Fruit fly (Drosophila melanogaster) whole organism, embryonic: Measurements from ENCODE around the gene Polr2F.

ENCODE experiments used
- Ada2b ChIP-seq: fragments of 200-800 bp; sonication (Bioruptor generic); IDR thresholded peaks from 2 replicates; pipeline ENCODE4 v1.3.6; 2022; ENCODE audit warnings: missing biosample characterization, missing genetic modification characterization
- Antp ChIP-seq: fragments of 200-800 bp; sonication (Bioruptor generic); optimal IDR thresholded peaks from 3 replicates; lab custom pipeline; 2016; ENCODE audit warnings: missing biosample characterization, missing genetic modification characterization
- BEAF-32 ChIP-seq: fragments of 200-800 bp; sonication (Bioruptor generic); optimal IDR thresholded peaks from 3 replicates; lab custom pipeline; 2017; ENCODE audit warnings: missing biosample characterization, missing genetic modification characterization, mild to moderate bottlenecking, moderate library complexity, missing genetic modification reagents
- Bteb2 ChIP-seq: fragments of 200-800 bp; sonication (Bioruptor generic); optimal IDR thresholded peaks from 2 replicates; lab custom pipeline; 2016; ENCODE audit warnings: missing biosample characterization, missing genetic modification characterization
- CG1024 ChIP-seq: fragments of 200-800 bp; sonication (Bioruptor generic); IDR thresholded peaks from 2 replicates; pipeline ENCODE4 v1.3.6; 2022; ENCODE audit warnings: missing biosample characterization, missing genetic modification characterization
- CG10267 ChIP-seq: fragments of 200-800 bp; sonication (Bioruptor generic); optimal IDR thresholded peaks from 2 replicates; lab custom pipeline; 2018; ENCODE audit warnings: missing biosample characterization, mild to moderate bottlenecking, missing genetic modification characterization, moderate library complexity
- CG10543 ChIP-seq: fragments of 200-800 bp; sonication (Bioruptor generic); optimal IDR thresholded peaks from 3 replicates; lab custom pipeline; 2017; ENCODE audit warnings: missing biosample characterization, mild to moderate bottlenecking, missing genetic modification characterization, moderate library complexity
- CG10654 ChIP-seq: fragments of 200-800 bp; sonication (Bioruptor generic); optimal IDR thresholded peaks from 2 replicates; lab custom pipeline; 2016; ENCODE audit warnings: missing biosample characterization, missing genetic modification characterization
- CG11696 ChIP-seq: fragments of 200-800 bp; sonication (Bioruptor generic); IDR thresholded peaks from 2 replicates; pipeline ENCODE4 v1.3.6; 2022; ENCODE audit warnings: missing biosample characterization, missing genetic modification characterization
- CG12104 ChIP-seq: fragments of 200-800 bp; sonication (Bioruptor generic); optimal IDR thresholded peaks from 3 replicates; lab custom pipeline; 2016; ENCODE audit warnings: missing biosample characterization, missing genetic modification characterization
- CG13624 ChIP-seq: fragments of 200-800 bp; sonication (Bioruptor generic); optimal IDR thresholded peaks from 2 replicates; lab custom pipeline; 2016; ENCODE audit warnings: missing biosample characterization, missing genetic modification characterization
- CG15514 ChIP-seq: fragments of 200-800 bp; sonication (Bioruptor generic); optimal IDR thresholded peaks from 3 replicates; lab custom pipeline; 2017; ENCODE audit warnings: missing biosample characterization, missing genetic modification characterization, mild to moderate bottlenecking, moderate library complexity, missing genetic modification reagents
- CG1602 ChIP-seq: fragments of 200-800 bp; sonication (Bioruptor generic); optimal IDR thresholded peaks from 3 replicates; lab custom pipeline; 2016; ENCODE audit warnings: missing biosample characterization, missing genetic modification characterization
- CG18476 ChIP-seq: fragments of 200-800 bp; sonication (Bioruptor generic); optimal IDR thresholded peaks from 2 replicates; lab custom pipeline; 2016; ENCODE audit warnings: missing biosample characterization, mild to moderate bottlenecking, missing genetic modification characterization
- CG2116 ChIP-seq: fragments of 200-800 bp; sonication (Bioruptor generic); optimal IDR thresholded peaks from 3 replicates; lab custom pipeline; 2018; ENCODE audit warnings: missing biosample characterization, mild to moderate bottlenecking, missing genetic modification characterization
- CG2129 ChIP-seq: fragments of 200-800 bp; sonication (Bioruptor generic); IDR thresholded peaks from 2 replicates; pipeline ENCODE4 v1.3.6; 2022; ENCODE audit warnings: missing biosample characterization, missing genetic modification characterization; ENCODE audit not compliant: partially characterized antibody
- CG3065 ChIP-seq: fragments of 200-800 bp; sonication (Bioruptor generic); optimal IDR thresholded peaks from 2 replicates; lab custom pipeline; 2016; ENCODE audit warnings: missing biosample characterization, missing genetic modification characterization
- CG31441 ChIP-seq: fragments of 200-800 bp; sonication (Bioruptor generic); IDR thresholded peaks from 2 replicates; pipeline ENCODE4 v1.3.6; 2022; ENCODE audit warnings: missing biosample characterization, missing genetic modification characterization
- CG33213 ChIP-seq: fragments of 200-800 bp; sonication (Bioruptor generic); optimal IDR thresholded peaks from 3 replicates; lab custom pipeline; 2016; ENCODE audit warnings: missing biosample characterization, missing genetic modification characterization
- CG34422 ChIP-seq: fragments of 200-800 bp; sonication (Bioruptor generic); IDR thresholded peaks from 3 replicates; pipeline ENCODE4 v1.3.6; 2022; ENCODE audit warnings: missing biosample characterization, missing genetic modification characterization
- CG3838 ChIP-seq: fragments of 200-800 bp; sonication (Bioruptor generic); optimal IDR thresholded peaks from 3 replicates; lab custom pipeline; 2016; ENCODE audit warnings: missing biosample characterization, missing genetic modification characterization
- CG42726 ChIP-seq: fragments of 200-800 bp; sonication (Bioruptor generic); IDR thresholded peaks from 2 replicates; pipeline ENCODE4 v1.3.6; 2022; ENCODE audit warnings: missing biosample characterization, missing genetic modification characterization; ENCODE audit not compliant: partially characterized antibody
- CG4424 ChIP-seq: fragments of 200-800 bp; sonication (Bioruptor generic); optimal IDR thresholded peaks from 3 replicates; lab custom pipeline; 2016; ENCODE audit warnings: missing biosample characterization, missing genetic modification characterization
- CG5245 ChIP-seq: fragments of 200-800 bp; sonication (Bioruptor generic); optimal IDR thresholded peaks from 3 replicates; lab custom pipeline; 2016; ENCODE audit warnings: missing biosample characterization, missing genetic modification characterization
- CG6854 ChIP-seq: fragments of 200-800 bp; sonication (Bioruptor generic); optimal IDR thresholded peaks from 3 replicates; lab custom pipeline; 2017; ENCODE audit warnings: missing biosample characterization, mild to moderate bottlenecking, missing genetic modification characterization
- CG7271 ChIP-seq: fragments of 200-800 bp; sonication (Bioruptor generic); optimal IDR thresholded peaks from 2 replicates; lab custom pipeline; 2018; ENCODE audit warnings: missing biosample characterization, mild to moderate bottlenecking, missing genetic modification characterization, moderate library complexity
- CG9932 ChIP-seq: fragments of 200-800 bp; sonication (Bioruptor generic); IDR thresholded peaks from 2 replicates; pipeline ENCODE4 v1.3.6; 2022; ENCODE audit warnings: missing biosample characterization, missing genetic modification characterization
- E2f1 ChIP-seq: fragments of 200-800 bp; sonication (Bioruptor generic); IDR thresholded peaks from 2 replicates; pipeline ENCODE4 v1.3.6; 2022; ENCODE audit warnings: missing biosample characterization, missing genetic modification characterization
- ERR ChIP-seq: fragments of 200-800 bp; sonication (Bioruptor generic); optimal IDR thresholded peaks from 2 replicates; lab custom pipeline; 2016; ENCODE audit warnings: missing biosample characterization, missing genetic modification characterization
- Ets65A ChIP-seq: fragments of 200-800 bp; sonication (Bioruptor generic); peaks from one replicate; lab custom pipeline; 2016; ENCODE audit warnings: missing biosample characterization, missing genetic modification characterization
- Gug ChIP-seq: fragments of 200-800 bp; sonication (Bioruptor generic); IDR thresholded peaks from 4 replicates; pipeline ENCODE4 v1.3.6; 2022; ENCODE audit warnings: missing biosample characterization, missing genetic modification characterization
- HLH4C ChIP-seq: fragments of 200-800 bp; sonication (Bioruptor generic); IDR thresholded peaks from 3 replicates; pipeline ENCODE4 v1.3.6; 2022; ENCODE audit warnings: missing biosample characterization, missing genetic modification characterization; ENCODE audit not compliant: partially characterized antibody
- Lim3 ChIP-seq: fragments of 200-800 bp; sonication (Bioruptor generic); IDR thresholded peaks from 2 replicates; pipeline ENCODE4 v1.3.6; 2022; ENCODE audit warnings: missing biosample characterization, missing genetic modification characterization
- MBD-R2 ChIP-seq: fragments of 200-800 bp; sonication (Bioruptor generic); IDR thresholded peaks from 2 replicates; pipeline ENCODE4 v1.3.6; 2022; ENCODE audit warnings: missing biosample characterization, missing genetic modification characterization
- MESR4 ChIP-seq: fragments of 200-800 bp; sonication (Bioruptor generic); optimal IDR thresholded peaks from 2 replicates; lab custom pipeline; 2018; ENCODE audit warnings: missing biosample characterization, mild to moderate bottlenecking, missing genetic modification characterization, moderate library complexity
- Optix ChIP-seq: fragments of 200-800 bp; sonication (Bioruptor generic); IDR thresholded peaks from 3 replicates; pipeline ENCODE4 v1.3.6; 2022; ENCODE audit warnings: missing biosample characterization, missing genetic modification characterization
- Scr ChIP-seq: fragments of 200-800 bp; sonication (Bioruptor generic); IDR thresholded peaks from 2 replicates; pipeline ENCODE4 v1.3.6; 2022; ENCODE audit warnings: missing biosample characterization, missing genetic modification characterization; ENCODE audit not compliant: partially characterized antibody
- Sin3A ChIP-seq: fragments of >200 bp; optimal IDR thresholded peaks from 2 replicates; lab custom pipeline; 2018
- Xrp1 ChIP-seq: fragments of 200-800 bp; sonication (Bioruptor generic); IDR thresholded peaks from 2 replicates; pipeline ENCODE4 v1.3.6; 2022; ENCODE audit warnings: missing biosample characterization, missing genetic modification characterization
- ara ChIP-seq: fragments of 200-800 bp; sonication (Bioruptor generic); IDR thresholded peaks from 2 replicates; pipeline ENCODE4 v1.3.6; 2022; ENCODE audit warnings: missing biosample characterization, missing genetic modification characterization
- bsh ChIP-seq, 2 experiments: fragments of 200-800 bp; sonication (Bioruptor generic); optimal IDR thresholded peaks; 2 replicates each; lab custom pipeline; 2017 to 2018; ENCODE audit warnings: mild to moderate bottlenecking in 2 of 2, missing biosample characterization in 2 of 2, missing genetic modification characterization in 2 of 2, moderate library complexity in 1 of 2
- crol ChIP-seq: fragments of 200-800 bp; sonication (Bioruptor generic); IDR thresholded peaks from 2 replicates; pipeline ENCODE4 v1.3.6; 2022; ENCODE audit warnings: missing biosample characterization, missing genetic modification characterization
- esg ChIP-seq: fragments of 200-800 bp; sonication (Bioruptor generic); conservative IDR thresholded peaks from 2 replicates; pipeline ENCODE4 v1.3.6; 2022; ENCODE audit warnings: missing biosample characterization, missing genetic modification characterization
- gsb-n ChIP-seq: fragments of 200-800 bp; sonication (Bioruptor generic); optimal IDR thresholded peaks from 3 replicates; lab custom pipeline; 2018; ENCODE audit warnings: missing biosample characterization, mild to moderate bottlenecking, missing genetic modification characterization
- kay ChIP-seq: fragments of 200-800 bp; sonication (Bioruptor generic); optimal IDR thresholded peaks from 2 replicates; lab custom pipeline; 2016; ENCODE audit warnings: missing biosample characterization, missing genetic modification characterization
- ken ChIP-seq: fragments of 200-800 bp; sonication (Bioruptor generic); IDR thresholded peaks from 3 replicates; pipeline ENCODE4 v1.3.6; 2022; ENCODE audit warnings: missing biosample characterization, missing genetic modification characterization
- mam ChIP-seq: fragments of 200-800 bp; sonication (Bioruptor generic); optimal IDR thresholded peaks from 3 replicates; lab custom pipeline; 2016; ENCODE audit warnings: missing biosample characterization, missing genetic modification characterization
- pzg ChIP-seq: fragments of 200-800 bp; sonication (Bioruptor generic); optimal IDR thresholded peaks from 3 replicates; lab custom pipeline; 2018; ENCODE audit warnings: missing biosample characterization, mild to moderate bottlenecking, missing genetic modification characterization, moderate library complexity
- tll ChIP-seq, 2 experiments: fragments of 200-800 bp in 1 of 2; fragments of >200 bp in 1 of 2; sonication (Bioruptor generic) in 1 of 2; optimal IDR thresholded peaks; 2 replicates each; lab custom pipeline; 2017 to 2019; ENCODE audit warnings: missing biosample characterization in 2 of 2, missing genetic modification characterization in 2 of 2, mild to moderate bottlenecking in 1 of 2, moderate library complexity in 1 of 2
- tx ChIP-seq: fragments of 200-800 bp; sonication (Bioruptor generic); optimal IDR thresholded peaks from 2 replicates; lab custom pipeline; 2016; ENCODE audit warnings: missing biosample characterization, missing genetic modification characterization

Polr2F gene

dm6 chr3R:5368170-5368781 is 3.3 kb upstream of the Polr2F start, which contains the start of gene Cerk (continued):
- no peak for TF ChIP-seq tll (GFP tag; optimal IDR thresholded peaks at IDR 0.05; lab: Kevin White, UChicago)
- TF ChIP-seq CG10267 (tag; lab: Kevin White, UChicago), result peak; percentile 27
- peak; percentile 11; the same call in 1 of the 2 replicates for TF ChIP-seq CG42726 (GFP tag; lab: Robert Waterston, UW)
- no peak for TF ChIP-seq Xrp1 (GFP tag; lab: Robert Waterston, UW)
- no peak for TF ChIP-seq CG1602 (GFP tag; lab: Kevin White, UChicago)
- no peak for TF ChIP-seq Gug
- TF ChIP-seq CG13624 (GFP tag; lab: Kevin White, UChicago), result peak; percentile 41
- peak; percentile 48; the same call in 2 of the 3 replicates for TF ChIP-seq CG34422 (GFP tag; lab: Robert Waterston, UW)
- TF ChIP-seq CG11696 (GFP tag; lab: Robert Waterston, UW), result no peak
- TF ChIP-seq MESR4, result peak; percentile 61
- TF ChIP-seq CG2129, result no peak
- TF ChIP-seq bsh (GFP tag; optimal IDR thresholded peaks at IDR 0.05; lab: Kevin White, UChicago), result peak in 1 of 2 experiments; percentile 10
- TF ChIP-seq CG31441 (GFP tag; lab: Robert Waterston, UW), result peak; percentile 36; the same call in 1 of the 2 replicates
- peak; percentile 61 for TF ChIP-seq CG2116 (GFP tag; lab: Kevin White, UChicago)
- TF ChIP-seq mam, result peak; percentile 67
- peak; percentile 6; the same call in 1 of the 2 replicates for TF ChIP-seq E2f1
- TF ChIP-seq ERR (GFP tag; lab: Kevin White, UChicago), result peak; percentile 49
- peak; percentile 78 for TF ChIP-seq MBD-R2 (GFP tag; lab: Robert Waterston, UW)
- TF ChIP-seq Sin3A (lab: Kevin White, UChicago), result peak; percentile 70
- TF ChIP-seq CG3838 (GFP tag; lab: Kevin White, UChicago), result no peak
- peak; percentile 73 for TF ChIP-seq CG33213 (GFP tag; lab: Kevin White, UChicago)
- TF ChIP-seq ken, result peak; percentile 13; the same call in 1 of the 3 replicates
- peak; percentile 55 for TF ChIP-seq Scr (GFP tag; lab: Robert Waterston, UW)
- peak; percentile 72 for TF ChIP-seq CG9932
- TF ChIP-seq CG7271 (tag; lab: Kevin White, UChicago), result no peak
- TF ChIP-seq CG18476 (GFP tag; lab: Kevin White, UChicago), result no peak
- TF ChIP-seq HLH4C, result peak; percentile 59; the same call in 2 of the 3 replicates
- 0 out of 3 replicates have a peak, but pooled peaks have one; percentile 37 for TF ChIP-seq Optix (GFP tag; lab: Robert Waterston, UW)
- peak; percentile 38 for TF ChIP-seq Antp
- TF ChIP-seq ara (GFP tag; lab: Robert Waterston, UW), result peak; percentile 14; the same call in 1 of the 2 replicates
- no peak for TF ChIP-seq CG5245 (GFP tag; lab: Kevin White, UChicago)
- TF ChIP-seq Ada2b (GFP tag; lab: Robert Waterston, UW), result no peak
- TF ChIP-seq Lim3 (GFP tag; lab: Robert Waterston, UW), result no peak
- TF ChIP-seq esg (GFP tag; lab: Robert Waterston, UW), result no peak
- no peak for TF ChIP-seq CG10654
- TF ChIP-seq BEAF-32, result peak; percentile 68
- TF ChIP-seq Ets65A (GFP tag; lab: Kevin White, UChicago), result peak; percentile 32
- no peak for TF ChIP-seq CG1024
- peak; percentile 1 for TF ChIP-seq CG4424 (GFP tag; lab: Kevin White, UChicago)
- TF ChIP-seq kay, result peak; percentile 9
- peak; percentile 91 for TF ChIP-seq pzg (GFP tag; lab: Kevin White, UChicago)
- no peak for TF ChIP-seq Bteb2 (GFP tag; lab: Kevin White, UChicago)
- TF ChIP-seq CG12104 (GFP tag; lab: Kevin White, UChicago), result no peak
- TF ChIP-seq CG3065, result no peak
- TF ChIP-seq tx (GFP tag; lab: Kevin White, UChicago), result peak; percentile 27
- no peak for TF ChIP-seq gsb-n
- TF ChIP-seq CG6854 (GFP tag; lab: Kevin White, UChicago), result no peak
- peak; percentile 75 for TF ChIP-seq CG15514 (GFP tag; lab: Kevin White, UChicago)
- no peak for TF ChIP-seq CG10543 (GFP tag; lab: Kevin White, UChicago)
- no peak for TF ChIP-seq crol (GFP tag; lab: Robert Waterston, UW)
